Fruit fly (Drosophila melanogaster) whole organism, adult: ENCODE measurements around the gene CG46314.

Experiments used
- CG11617 ChIP-seq: fragments of 200-800 bp; sonication (Bioruptor generic); optimal IDR thresholded peaks from 2 replicates; lab custom pipeline; 2017; ENCODE audit warnings: mild to moderate bottlenecking, missing biosample characterization, missing genetic modification reagents, missing genetic modification characterization
- CG12768 ChIP-seq: fragments of 200-800 bp; sonication (Bioruptor generic); optimal IDR thresholded peaks from 2 replicates; lab custom pipeline; 2017; ENCODE audit warnings: missing biosample characterization, missing genetic modification characterization, mild to moderate bottlenecking, moderate library complexity, missing genetic modification reagents
- CG14711 ChIP-seq: fragments of 200-800 bp; sonication (Bioruptor generic); optimal IDR thresholded peaks from 2 replicates; lab custom pipeline; 2018; ENCODE audit warnings: missing biosample characterization, mild to moderate bottlenecking, missing genetic modification characterization, moderate library complexity
- CG1620 ChIP-seq: fragments of 200-800 bp; sonication (Bioruptor generic); optimal IDR thresholded peaks from 2 replicates; lab custom pipeline; 2016; ENCODE audit warnings: missing biosample characterization, missing genetic modification characterization
- CG33017 ChIP-seq: fragments of 200-800 bp; sonication (Bioruptor generic); optimal IDR thresholded peaks from 2 replicates; lab custom pipeline; 2018; ENCODE audit warnings: missing biosample characterization, mild to moderate bottlenecking, missing genetic modification characterization, moderate library complexity
- CG5204 ChIP-seq: fragments of 200-800 bp; sonication (Bioruptor generic); optimal IDR thresholded peaks from 2 replicates; lab custom pipeline; 2016; ENCODE audit warnings: missing biosample characterization, missing genetic modification characterization
- CG7045 ChIP-seq: fragments of 200-800 bp; sonication (Bioruptor generic); optimal IDR thresholded peaks from 2 replicates; lab custom pipeline; 2017; ENCODE audit warnings: missing biosample characterization, mild to moderate bottlenecking, missing genetic modification characterization
- CG7101 ChIP-seq: fragments of 200-800 bp; sonication (Bioruptor generic); optimal IDR thresholded peaks from 2 replicates; lab custom pipeline; 2018; ENCODE audit warnings: missing biosample characterization, mild to moderate bottlenecking, missing genetic modification characterization, moderate library complexity
- Clk ChIP-seq: fragments of 200-800 bp; sonication (Bioruptor generic); optimal IDR thresholded peaks from 2 replicates; lab custom pipeline; 2017; ENCODE audit warnings: missing biosample characterization, missing genetic modification characterization
- Crg-1 ChIP-seq: fragments of 200-800 bp; sonication (Bioruptor generic); optimal IDR thresholded peaks from 2 replicates; lab custom pipeline; 2016; ENCODE audit warnings: missing biosample characterization, missing genetic modification characterization
- Hr96 ChIP-seq: fragments of 200-800 bp; sonication (Bioruptor generic); optimal IDR thresholded peaks from 2 replicates; lab custom pipeline; 2016; ENCODE audit warnings: missing biosample characterization, missing genetic modification characterization
- Mnt ChIP-seq: fragments of 200-800 bp; sonication (Bioruptor generic); optimal IDR thresholded peaks from 2 replicates; lab custom pipeline; 2016; ENCODE audit warnings: missing biosample characterization, mild to moderate bottlenecking, missing genetic modification characterization
- bab1 ChIP-seq: fragments of 200-800 bp; sonication (Bioruptor generic); optimal IDR thresholded peaks from 3 replicates; lab custom pipeline; 2019; ENCODE audit warnings: missing biosample characterization, mild to moderate bottlenecking, missing genetic modification characterization, moderate library complexity
- cic ChIP-seq: fragments of 200-800 bp; sonication (Bioruptor generic); optimal IDR thresholded peaks from 2 replicates; lab custom pipeline; 2017; ENCODE audit warnings: missing biosample characterization, mild to moderate bottlenecking, missing genetic modification characterization, moderate library complexity
- cnc ChIP-seq, 2 experiments: fragments of >200 bp; optimal IDR thresholded peaks; 2 replicates each; lab custom pipeline; 2017
- kay ChIP-seq: fragments of 200-800 bp; sonication (Bioruptor generic); peaks from one replicate; lab custom pipeline; 2016; ENCODE audit warnings: missing biosample characterization, missing genetic modification characterization, borderline replicate concordance
- ovo ChIP-seq: fragments of 200-800 bp; sonication (Bioruptor generic); optimal IDR thresholded peaks from 2 replicates; lab custom pipeline; 2016; ENCODE audit warnings: missing biosample characterization, missing genetic modification characterization
- pad ChIP-seq: fragments of 200-800 bp; sonication (Bioruptor generic); optimal IDR thresholded peaks from 3 replicates; lab custom pipeline; 2017; ENCODE audit warnings: missing biosample characterization, missing genetic modification characterization, mild to moderate bottlenecking, moderate library complexity, missing genetic modification reagents
- tj ChIP-seq: fragments of 200-800 bp; sonication (Bioruptor generic); optimal IDR thresholded peaks from 3 replicates; lab custom pipeline; 2017; ENCODE audit warnings: missing biosample characterization, mild to moderate bottlenecking, missing genetic modification characterization, moderate library complexity
- toe ChIP-seq: fragments of 200-800 bp; sonication (Bioruptor generic); optimal IDR thresholded peaks from 2 replicates; lab custom pipeline; 2016; ENCODE audit warnings: missing biosample characterization, missing genetic modification characterization

The CG46314 gene

DNA sequence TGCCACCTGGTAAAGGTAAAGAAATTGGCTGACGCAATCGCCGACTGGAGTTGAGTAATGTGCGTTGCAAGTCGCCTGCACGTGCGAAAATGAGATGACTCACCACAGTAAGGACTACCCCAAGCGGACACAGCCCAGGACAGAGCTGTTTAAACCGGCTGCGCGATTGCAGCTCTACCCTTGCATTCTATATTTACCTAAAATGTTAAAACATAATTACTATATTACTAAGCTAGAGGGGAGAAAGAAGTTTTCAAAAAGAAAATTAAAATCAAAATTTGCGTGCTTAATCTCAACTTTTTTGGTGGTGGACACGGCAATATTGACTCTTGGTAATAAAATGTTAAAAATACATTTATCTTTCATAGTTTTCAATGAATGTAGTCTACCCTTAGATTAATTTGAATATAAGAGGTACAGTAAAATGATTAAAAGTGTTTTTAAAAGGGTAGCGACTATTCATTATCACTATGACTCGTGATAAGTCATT lies 2.9 kb upstream of the CG46314 start:
- TF ChIP-seq kay (peak; percentile 93), CG33017 (tag; lab: Kevin White, UChicago) (no peak), Mnt (GFP tag; lab: Kevin White, UChicago) (peak; percentile 28), CG14711 (tag; lab: Kevin White, UChicago) (no peak), Clk (GFP tag; lab: Kevin White, UChicago) (no peak), Hr96 (GFP tag; lab: Kevin White, UChicago) (no peak), CG7101 (no peak)

dm6 chr2L:21312831-21313437 lies 1.2 kb upstream of the CG46314 start:
- TF ChIP-seq tj (GFP tag; lab: Kevin White, UChicago) (peak; percentile 12), kay (no peak), cic (peak; percentile 49), CG12768 (GFP tag; lab: Kevin White, UChicago) (peak; percentile 27)

DNA sequence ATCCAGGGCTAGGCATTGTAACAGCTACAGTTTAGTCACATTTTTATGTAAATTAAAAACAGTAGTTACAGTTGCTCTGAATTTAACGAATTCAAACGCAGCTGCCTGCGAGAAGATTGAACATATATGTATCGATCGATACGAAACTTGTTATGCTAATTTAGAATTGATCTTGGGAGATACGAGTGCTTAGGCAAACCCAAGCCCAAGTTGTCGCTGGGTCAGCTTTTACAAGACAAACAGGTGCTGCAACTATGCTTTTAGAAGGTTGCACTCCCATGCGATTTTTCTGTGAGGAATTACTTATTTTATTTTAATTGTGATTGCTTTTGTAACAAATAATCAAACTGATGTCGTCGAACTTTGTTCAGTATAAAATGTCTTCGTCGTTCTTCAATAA lies 2.6 kb downstream of the CG46314 start:
- peak; percentile 84 for TF ChIP-seq kay
- TF ChIP-seq Crg-1, result no peak

- TF ChIP-seq bab1 (GFP tag; lab: Kevin White, UChicago) (no peak), kay (peak; percentile 59)
Observed at dm6 chr2L:21322161-21322560, 8.0 kb downstream of the CG46314 start.

DNA sequence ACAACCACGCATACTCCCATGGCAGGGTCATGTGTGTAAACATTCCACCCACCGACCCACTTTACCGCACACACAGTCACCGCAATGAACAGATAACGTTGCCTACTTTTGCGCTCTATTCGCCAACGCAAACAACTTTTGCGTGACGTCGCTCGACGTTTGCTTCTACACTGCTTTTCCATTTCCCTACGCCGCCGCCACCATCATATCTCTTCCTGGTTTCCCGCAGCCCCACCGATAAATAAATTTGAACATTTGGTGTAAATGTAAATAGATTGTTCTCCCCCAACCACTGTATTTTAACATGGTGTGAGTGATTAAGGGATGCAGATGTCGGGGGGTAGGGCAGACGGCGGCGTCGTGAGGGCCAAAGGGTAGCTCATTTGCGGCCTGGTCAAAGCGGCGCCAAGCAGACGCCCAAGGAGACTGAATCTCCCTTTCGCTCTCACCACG lies 10.3 kb downstream of the CG46314 start:
- TF ChIP-seq Crg-1, result no peak
- no peak for TF ChIP-seq CG12768 (GFP tag; lab: Kevin White, UChicago)
- TF ChIP-seq Clk (GFP tag; lab: Kevin White, UChicago), result no peak
- no peak for TF ChIP-seq pad (GFP tag; lab: Kevin White, UChicago)
- no peak for TF ChIP-seq CG11617
- TF ChIP-seq CG7045 (GFP tag; lab: Kevin White, UChicago), result no peak
- TF ChIP-seq CG1620 (GFP tag; lab: Kevin White, UChicago), result no peak
- TF ChIP-seq tj (GFP tag; lab: Kevin White, UChicago), result no peak
- TF ChIP-seq toe (GFP tag; lab: Kevin White, UChicago), result no peak
- no peak for TF ChIP-seq CG14711 (tag; lab: Kevin White, UChicago)
- no peak for TF ChIP-seq bab1 (GFP tag; lab: Kevin White, UChicago)
- TF ChIP-seq kay, result no peak

DNA sequence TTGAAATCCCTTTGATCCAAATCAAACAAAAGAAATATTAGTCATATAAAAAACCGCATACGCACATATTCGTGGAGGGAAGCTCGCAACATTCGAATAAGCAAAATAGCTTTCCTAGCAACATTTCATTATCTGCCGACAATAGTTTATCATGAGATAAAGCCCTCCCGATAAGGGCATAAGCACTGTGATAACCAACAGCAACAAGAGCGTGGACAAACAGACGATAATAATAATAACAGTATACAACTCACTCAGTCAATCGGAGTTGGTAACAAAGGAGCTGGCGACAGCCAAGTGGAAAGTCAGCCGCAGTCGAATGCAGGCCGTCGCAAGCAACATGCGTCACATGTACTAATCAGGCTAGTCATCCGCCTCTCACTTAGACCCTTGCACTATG lies 15.2 kb downstream of the CG46314 start:
- peak; percentile 26 for TF ChIP-seq kay
- no peak for TF ChIP-seq CG5204

- no peak for TF ChIP-seq CG5204
- TF ChIP-seq toe (GFP tag; lab: Kevin White, UChicago), result no peak
- no peak for TF ChIP-seq CG12768 (GFP tag; lab: Kevin White, UChicago)
- TF ChIP-seq cnc (optimal IDR thresholded peaks at IDR 0.05; lab: Kevin White, UChicago), result no peak
- no peak for TF ChIP-seq Crg-1
- TF ChIP-seq Hr96 (GFP tag; lab: Kevin White, UChicago), result no peak
- TF ChIP-seq CG7101, result no peak
- TF ChIP-seq tj (GFP tag; lab: Kevin White, UChicago), result no peak
- TF ChIP-seq bab1 (GFP tag; lab: Kevin White, UChicago), result no peak
- TF ChIP-seq Clk (GFP tag; lab: Kevin White, UChicago), result no peak
- no peak for TF ChIP-seq CG33017 (tag; lab: Kevin White, UChicago)
Observed at dm6 chr2L:21330823-21331222, 16.7 kb downstream of the CG46314 start.

DNA sequence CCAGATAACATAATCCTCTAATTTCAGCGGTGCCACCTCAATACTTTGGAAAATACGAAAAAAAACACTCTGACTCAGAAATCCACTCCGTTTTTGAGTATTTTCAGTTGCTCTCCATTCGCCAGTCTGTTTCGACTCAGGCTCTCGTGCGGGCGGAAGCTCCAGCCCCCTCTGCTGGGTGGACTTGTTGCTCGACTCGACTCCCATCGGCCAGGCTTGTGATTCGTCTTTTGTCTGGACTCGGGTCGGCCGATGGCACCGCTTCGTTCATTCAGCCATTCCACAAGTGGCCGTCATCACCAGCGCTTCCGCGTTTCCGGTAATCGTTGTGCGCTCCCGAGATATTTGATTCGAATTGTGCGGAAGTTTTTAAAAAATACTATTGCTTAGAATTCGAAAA lies 17.3 kb downstream of the CG46314 start, which contains the start of gene dimm:
Gene dimm (plus strand): TSS at position 255 of the 400 bp plus-strand sequence.
- no peak for TF ChIP-seq CG33017 (tag; lab: Kevin White, UChicago)
- no peak for TF ChIP-seq tj (GFP tag; lab: Kevin White, UChicago)
- TF ChIP-seq CG11617, result no peak
- no peak for TF ChIP-seq kay
- no peak for TF ChIP-seq Mnt (GFP tag; lab: Kevin White, UChicago)
- no peak for TF ChIP-seq ovo (GFP tag; lab: Kevin White, UChicago)
- no peak for TF ChIP-seq CG1620 (GFP tag; lab: Kevin White, UChicago)
- TF ChIP-seq bab1 (GFP tag; lab: Kevin White, UChicago), result no peak
- no peak for TF ChIP-seq toe (GFP tag; lab: Kevin White, UChicago)
- TF ChIP-seq CG7045 (GFP tag; lab: Kevin White, UChicago), result no peak
- no peak for TF ChIP-seq cnc (optimal IDR thresholded peaks at IDR 0.05; lab: Kevin White, UChicago)
- TF ChIP-seq pad (GFP tag; lab: Kevin White, UChicago), result no peak
- TF ChIP-seq Clk (GFP tag; lab: Kevin White, UChicago), result no peak
- no peak for TF ChIP-seq CG7101
